Fruit fly (Drosophila melanogaster): ENCODE results near the gene CG14635.

The CG14635 gene

dm6 chrX:838012-838411 is 6.6 kb upstream of the CG14635 start (continued):
- TF ChIP-seq Ptx1 (GFP tag; IDR thresholded peaks at IDR 0.05) (0 out of 2 replicates have a peak, but pooled peaks have one; percentile 27), Jarid2 (GFP tag; optimal IDR thresholded peaks at IDR 0.05) (no peak), Dfd (GFP tag; optimal IDR thresholded peaks at IDR 0.05) (no peak), zfh2 (GFP tag; optimal IDR thresholded peaks at IDR 0.05) (no peak), toy (GFP tag; IDR thresholded peaks at IDR 0.05) (no peak), CG18262 (tag; optimal IDR thresholded peaks at IDR 0.05) (peak; percentile 27), da (GFP tag; optimal IDR thresholded peaks at IDR 0.05) (no peak), CG8388 (GFP tag; optimal IDR thresholded peaks at IDR 0.05) (peak; percentile 12), Vsx1 (GFP tag; optimal IDR thresholded peaks at IDR 0.05) (no peak), p53 (GFP tag; optimal IDR thresholded peaks at IDR 0.05) (no peak), z (GFP tag; IDR thresholded peaks at IDR 0.05) (no peak), CG2712 (tag; optimal IDR thresholded peaks at IDR 0.05) (peak; percentile 42), eve (GFP tag; optimal IDR thresholded peaks at IDR 0.05) (peak in 1 of 2 experiments; percentile 24), BtbVII (GFP tag; optimal IDR thresholded peaks at IDR 0.05) (no peak), wdn (GFP tag; IDR thresholded peaks at IDR 0.05) (no peak), kah (GFP tag; optimal IDR thresholded peaks at IDR 0.05) (no peak), mam (GFP tag; optimal IDR thresholded peaks at IDR 0.05) (no peak), Fer2 (tag; optimal IDR thresholded peaks at IDR 0.05) (no peak), Sox100B (GFP tag; optimal IDR thresholded peaks at IDR 0.05) (no peak), CG12071 (GFP tag; optimal IDR thresholded peaks at IDR 0.05) (no peak)

dm6 chrX:841038-841437 is 3.6 kb upstream of the CG14635 start:
- peak; percentile 8 for TF ChIP-seq CG6813 (GFP tag; optimal IDR thresholded peaks at IDR 0.05)
- peak; percentile 99 for TF ChIP-seq CG6654 (GFP tag; optimal IDR thresholded peaks at IDR 0.05)
- TF ChIP-seq CG34422 (GFP tag; IDR thresholded peaks at IDR 0.05): peak; percentile 70; the same call in 2 of the 3 replicates
- TF ChIP-seq seq (GFP tag; IDR thresholded peaks at IDR 0.05): peak; percentile 78
- 0 out of 3 replicates have a peak, but pooled peaks have one; percentile 29 for TF ChIP-seq CG11456 (GFP tag; IDR thresholded peaks at IDR 0.05)
- TF ChIP-seq CG10267 (tag; optimal IDR thresholded peaks at IDR 0.05): peak; percentile 76
- TF ChIP-seq cad (GFP tag; optimal IDR thresholded peaks at IDR 0.05): peak; percentile 73
- peak; percentile 17; the same call in 1 of the 2 replicates for TF ChIP-seq CG4360 (GFP tag; IDR thresholded peaks at IDR 0.05)
- TF ChIP-seq Rfx (GFP tag; IDR thresholded peaks at IDR 0.05): 0 out of 2 replicates have a peak, but pooled peaks have one; percentile 13
- peak; percentile 20 for TF ChIP-seq CG8290 (GFP tag; optimal IDR thresholded peaks at IDR 0.05)
- peak; percentile 24 to 45 for TF ChIP-seq CG8290 (tag; optimal IDR thresholded peaks at IDR 0.05)
- TF ChIP-seq Med (GFP tag): peak; percentile 22
- peak; percentile 12 for TF ChIP-seq dm (GFP tag; optimal IDR thresholded peaks at IDR 0.05)
- TF ChIP-seq vvl (GFP tag; IDR thresholded peaks at IDR 0.05): 0 out of 2 replicates have a peak, but pooled peaks have one; percentile 13
- peak; percentile 50 to 54 for TF ChIP-seq Trl (optimal IDR thresholded peaks at IDR 0.05)
- peak; percentile 11 for TF ChIP-seq Trl (GFP tag; optimal IDR thresholded peaks at IDR 0.05)
- TF ChIP-seq E2f1 (GFP tag; IDR thresholded peaks at IDR 0.05): no peak
- peak; percentile 28 for TF ChIP-seq stwl (tag; optimal IDR thresholded peaks at IDR 0.05)
- peak; percentile 14 for TF ChIP-seq pzg (GFP tag; optimal IDR thresholded peaks at IDR 0.05)
- no peak for TF ChIP-seq BEAF-32 (GFP tag; optimal IDR thresholded peaks at IDR 0.05)
- TF ChIP-seq phol (tag; optimal IDR thresholded peaks at IDR 0.05): peak; percentile 40
- TF ChIP-seq CG16815 (GFP tag; optimal IDR thresholded peaks at IDR 0.05): no peak
- no peak for TF ChIP-seq CG10274 (GFP tag; optimal IDR thresholded peaks at IDR 0.05)
- TF ChIP-seq ewg (GFP tag; optimal IDR thresholded peaks at IDR 0.05): peak; percentile 20
- TF ChIP-seq scrt (GFP tag; optimal IDR thresholded peaks at IDR 0.05): peak; percentile 41
- no peak for TF ChIP-seq schlank (tag; optimal IDR thresholded peaks at IDR 0.05)
- TF ChIP-seq CG15514 (GFP tag; optimal IDR thresholded peaks at IDR 0.05): peak; percentile 24
- TF ChIP-seq CG7987 (GFP tag; optimal IDR thresholded peaks at IDR 0.05): peak; percentile 0
- peak; percentile 20 for TF ChIP-seq twi (tag; optimal IDR thresholded peaks at IDR 0.05)
- 0 out of 2 replicates have a peak, but pooled peaks have one; percentile 9 for TF ChIP-seq sob (GFP tag; IDR thresholded peaks at IDR 0.05)
- no peak for TF ChIP-seq CG1529 (GFP tag; optimal IDR thresholded peaks at IDR 0.05)
- no peak for TF ChIP-seq Xbp1 (GFP tag; optimal IDR thresholded peaks at IDR 0.05)
